Fruit fly (Drosophila melanogaster): Measurements from ENCODE around the gene CG33178.
A peak's percentile ranks its signal among the peaks of the same experiment; 100 is the strongest.

The CG33178 gene

dm6 chrX:15121714-15122113 lies 39.1 kb downstream of the CG33178 start (continued):
- TF ChIP-seq CG2120 (GFP tag; optimal IDR thresholded peaks at IDR 0.05) = no peak
- TF ChIP-seq Myb (GFP tag; optimal IDR thresholded peaks at IDR 0.05) = no peak
- TF ChIP-seq MESR4 (GFP tag; optimal IDR thresholded peaks at IDR 0.05) = no peak
- TF ChIP-seq ttk (GFP tag; IDR thresholded peaks at IDR 0.05) = peak; percentile 47; the same call in 1 of the 2 replicates
- TF ChIP-seq trh (GFP tag; optimal IDR thresholded peaks at IDR 0.05) = no peak
- TF ChIP-seq Fer1 (GFP tag; optimal IDR thresholded peaks at IDR 0.05) = no peak
- TF ChIP-seq btn (GFP tag; optimal IDR thresholded peaks at IDR 0.05) = no peak
- peak; percentile 45 for TF ChIP-seq Oli (tag; optimal IDR thresholded peaks at IDR 0.05)
- no peak for TF ChIP-seq crc (GFP tag; optimal IDR thresholded peaks at IDR 0.05)
- peak; percentile 25 for TF ChIP-seq CG7556 (GFP tag; optimal IDR thresholded peaks at IDR 0.05)
- TF ChIP-seq Chrac-16 (GFP tag; optimal IDR thresholded peaks at IDR 0.05) = no peak
- TF ChIP-seq Med (GFP tag) = no peak
- TF ChIP-seq CG12219 (GFP tag; optimal IDR thresholded peaks at IDR 0.05) = no peak
- no peak for TF ChIP-seq ftz-f1 (GFP tag; optimal IDR thresholded peaks at IDR 0.05)
- TF ChIP-seq CG2202 (tag; optimal IDR thresholded peaks at IDR 0.05) = no peak
- TF ChIP-seq CG2875 (GFP tag; optimal IDR thresholded peaks at IDR 0.05) = no peak
- TF ChIP-seq ewg (GFP tag; optimal IDR thresholded peaks at IDR 0.05) = no peak
- TF ChIP-seq Bgb (GFP tag; IDR thresholded peaks at IDR 0.05; ENCODE audit: partially characterized antibody) = no peak
- no peak for TF ChIP-seq CG6791 (GFP tag; IDR thresholded peaks at IDR 0.05; ENCODE audit: partially characterized antibody)
- TF ChIP-seq jigr1 (GFP tag; IDR thresholded peaks at IDR 0.05) = no peak
- TF ChIP-seq CG10431 (GFP tag; optimal IDR thresholded peaks at IDR 0.05) = no peak
- TF ChIP-seq gsb-n (tag; optimal IDR thresholded peaks at IDR 0.05) = peak; percentile 54
- TF ChIP-seq bab2 (GFP tag; optimal IDR thresholded peaks at IDR 0.05) = no peak
- TF ChIP-seq oc (tag; optimal IDR thresholded peaks at IDR 0.05) = peak; percentile 47
- TF ChIP-seq odd (GFP tag; optimal IDR thresholded peaks at IDR 0.05) = no peak
- no peak for TF ChIP-seq zf30C (GFP tag; optimal IDR thresholded peaks at IDR 0.05)
- TF ChIP-seq Sox100B (GFP tag; optimal IDR thresholded peaks at IDR 0.05) = peak; percentile 54
- TF ChIP-seq esg (GFP tag; conservative IDR thresholded peaks at IDR 0.05) = no peak
- TF ChIP-seq CG12391 (tag; optimal IDR thresholded peaks at IDR 0.05) = peak; percentile 42
- TF ChIP-seq CG1647 (GFP tag; optimal IDR thresholded peaks at IDR 0.05) = no peak
- TF ChIP-seq CG7271 (tag; optimal IDR thresholded peaks at IDR 0.05) = no peak
- TF ChIP-seq CG17361 (GFP tag; IDR thresholded peaks at IDR 0.05) = peak; percentile 63; the same call in 2 of the 3 replicates
- no peak for TF ChIP-seq sob (GFP tag; IDR thresholded peaks at IDR 0.05)
- no peak for TF ChIP-seq CG10654 (GFP tag; optimal IDR thresholded peaks at IDR 0.05)
- TF ChIP-seq CG10267 (tag; optimal IDR thresholded peaks at IDR 0.05) = peak; percentile 24
- no peak for TF ChIP-seq run (tag; optimal IDR thresholded peaks at IDR 0.05)
- no peak for TF ChIP-seq HLH4C (GFP tag; IDR thresholded peaks at IDR 0.05; ENCODE audit: partially characterized antibody)
- TF ChIP-seq danr (GFP tag; IDR thresholded peaks at IDR 0.05) = no peak
- no peak for TF ChIP-seq Dfd (GFP tag; optimal IDR thresholded peaks at IDR 0.05)
- no peak for TF ChIP-seq HmgD (GFP tag; optimal IDR thresholded peaks at IDR 0.05)
- TF ChIP-seq CG7786 (GFP tag; optimal IDR thresholded peaks at IDR 0.05) = no peak
- peak; percentile 57 for TF ChIP-seq stc (GFP tag; IDR thresholded peaks at IDR 0.05)
- TF ChIP-seq B-H2 (GFP tag; optimal IDR thresholded peaks at IDR 0.05) = no peak
- no peak for TF ChIP-seq disco-r (GFP tag; optimal IDR thresholded peaks at IDR 0.05)
- no peak for TF ChIP-seq Hsf (GFP tag; optimal IDR thresholded peaks at IDR 0.05)
- TF ChIP-seq dati (GFP tag; IDR thresholded peaks at IDR 0.05) = no peak
- peak; percentile 28 for TF ChIP-seq Asciz (GFP tag; optimal IDR thresholded peaks at IDR 0.05)
- no peak for TF ChIP-seq so (GFP tag; IDR thresholded peaks at IDR 0.05)
- peak; percentile 39; the same call in 1 of the 3 replicates for TF ChIP-seq tgo (GFP tag; IDR thresholded peaks at IDR 0.05)
- no peak for TF ChIP-seq CG9609 (GFP tag; optimal IDR thresholded peaks at IDR 0.05)
- peak; percentile 99 for TF ChIP-seq Blimp-1 (GFP tag; optimal IDR thresholded peaks at IDR 0.05)
- no peak for TF ChIP-seq CG2129 (GFP tag; IDR thresholded peaks at IDR 0.05; ENCODE audit: partially characterized antibody)

Measured in whole organism, embryonic.